Worm (Caenorhabditis elegans) whole organism, L4 larva: ENCODE measurements around the gene lgc-48.

Source experiments
- Y48G9A.11 ChIP-seq: fragments of 200-800 bp; sonication (Bioruptor generic); IDR thresholded peaks from 2 replicates; pipeline ENCODE4 v1.3.6; 2022; ENCODE audit warnings: missing genetic modification reagents, missing genetic modification characterization, missing compliant biosample characterization
- Y5F2A.4 ChIP-seq: fragments of 200-800 bp; sonication (Bioruptor generic); optimal IDR thresholded peaks from 2 replicates; lab custom pipeline; 2018; ENCODE audit warnings: mild to moderate bottlenecking, missing genetic modification characterization, missing compliant biosample characterization
- ZK337.2 ChIP-seq: fragments of 200-800 bp; sonication (Bioruptor generic); IDR thresholded peaks from 2 replicates; pipeline ENCODE4 v1.3.6; 2022; ENCODE audit warnings: missing genetic modification reagents, missing genetic modification characterization, missing compliant biosample characterization
- aha-1 ChIP-seq: fragments of 150-350 bp; peaks from one replicate; lab custom pipeline; 2014; ENCODE audit warnings: missing biosample characterization, missing genetic modification characterization
- ama-1 ChIP-seq: fragments of 150-350 bp; optimal IDR thresholded peaks from 2 replicates; lab custom pipeline; 2014; ENCODE audit warnings: inconsistent platforms, mixed read lengths
- arid-1 ChIP-seq: fragments of 200-800 bp; sonication (Bioruptor generic); conservative IDR thresholded peaks from 2 replicates; pipeline ENCODE4 v1.3.6; 2022; ENCODE audit warnings: missing genetic modification reagents, missing genetic modification characterization, missing compliant biosample characterization
- attf-4 ChIP-seq: sonication (generic microtip); optimal IDR thresholded peaks from 3 replicates; lab custom pipeline; 2017; ENCODE audit warnings: missing biosample characterization, missing genetic modification characterization
- ceh-20 ChIP-seq: fragments of 200-800 bp; sonication (Bioruptor generic); IDR thresholded peaks from 2 replicates; pipeline ENCODE4 v1.3.6; 2022; ENCODE audit warnings: missing genetic modification reagents, missing genetic modification characterization, missing compliant biosample characterization
- ceh-28 ChIP-seq: fragments of 150-350 bp; optimal IDR thresholded peaks from 2 replicates; lab custom pipeline; 2014; ENCODE audit warnings: missing biosample characterization, missing genetic modification reagents, missing genetic modification characterization
- ceh-44 ChIP-seq: fragments of 200-800 bp; sonication (Bioruptor generic); IDR thresholded peaks from 2 replicates; pipeline ENCODE4 v1.3.6; 2022; ENCODE audit warnings: missing genetic modification reagents, missing genetic modification characterization, missing compliant biosample characterization
- ceh-82 ChIP-seq: sonication (generic microtip); optimal IDR thresholded peaks from 2 replicates; lab custom pipeline; 2017; ENCODE audit warnings: missing biosample characterization, missing genetic modification characterization
- daf-8 ChIP-seq: fragments of 200-800 bp; sonication (Bioruptor generic); IDR thresholded peaks from 2 replicates; pipeline ENCODE4 v1.3.6; 2022; ENCODE audit warnings: missing genetic modification characterization, missing compliant biosample characterization
- dmd-6 ChIP-seq: fragments of 200-800 bp; sonication (Bioruptor generic); IDR thresholded peaks from 2 replicates; pipeline ENCODE4 v1.3.6; 2022; ENCODE audit warnings: missing genetic modification reagents, missing genetic modification characterization, missing compliant biosample characterization
- dve-1 ChIP-seq: sonication (generic microtip); optimal IDR thresholded peaks from 2 replicates; lab custom pipeline; 2017; ENCODE audit warnings: antibody characterized with exemption, mild to moderate bottlenecking, missing genetic modification characterization, missing compliant biosample characterization; ENCODE audit not compliant: insufficient read depth
- egl-43 ChIP-seq: fragments of 200-800 bp; sonication (Bioruptor generic); IDR thresholded peaks from 2 replicates; pipeline ENCODE4 v1.3.6; 2022; ENCODE audit warnings: missing genetic modification reagents, missing genetic modification characterization, missing compliant biosample characterization
- fkh-10 ChIP-seq: fragments of 150-350 bp; optimal IDR thresholded peaks from 2 replicates; lab custom pipeline; 2014; ENCODE audit warnings: missing biosample characterization, missing genetic modification reagents, missing genetic modification characterization
- gei-8 ChIP-seq: fragments of 200-800 bp; sonication (Bioruptor generic); optimal IDR thresholded peaks from 2 replicates; lab custom pipeline; 2018; ENCODE audit warnings: mild to moderate bottlenecking, missing genetic modification characterization, missing compliant biosample characterization
- lin-13 ChIP-seq: fragments of 150-350 bp; optimal IDR thresholded peaks from 2 replicates; lab custom pipeline; 2014; ENCODE audit warnings: missing biosample characterization, missing genetic modification reagents, missing genetic modification characterization
- lin-29 ChIP-seq: fragments of 200-800 bp; sonication (Bioruptor generic); IDR thresholded peaks from 2 replicates; pipeline ENCODE4 v1.3.6; 2022; ENCODE audit warnings: missing genetic modification reagents, missing genetic modification characterization, missing compliant biosample characterization
- lsy-2 ChIP-seq, 2 experiments: fragments of 150-350 bp in 1 of 2; sonication (generic microtip) in 1 of 2; optimal IDR thresholded peaks; 2 replicates each; lab custom pipeline; 2014 to 2017; ENCODE audit warnings: missing biosample characterization in 2 of 2, missing genetic modification characterization in 2 of 2
- madf-5 ChIP-seq, 2 experiments: fragments of 200-800 bp; sonication (Bioruptor generic); IDR thresholded peaks; 2 replicates each; pipeline ENCODE4 v1.3.6; 2022; ENCODE audit warnings: missing compliant biosample characterization in 2 of 2, missing genetic modification characterization in 2 of 2
- madf-9 ChIP-seq: fragments of 200-800 bp; sonication (Bioruptor generic); conservative IDR thresholded peaks from 2 replicates; pipeline ENCODE4 v1.3.6; 2022; ENCODE audit warnings: missing genetic modification reagents, missing genetic modification characterization, missing compliant biosample characterization
- mxl-2 ChIP-seq: fragments of 200-800 bp; sonication (Bioruptor generic); conservative IDR thresholded peaks from 2 replicates; pipeline ENCODE4 v1.3.6; 2022; ENCODE audit warnings: missing genetic modification reagents, missing genetic modification characterization, missing compliant biosample characterization
- nhr-10 ChIP-seq: fragments of 150-350 bp; optimal IDR thresholded peaks from 2 replicates; lab custom pipeline; 2014; ENCODE audit warnings: missing biosample characterization, missing genetic modification characterization
- nhr-111 ChIP-seq: fragments of 200-800 bp; sonication (Bioruptor generic); optimal IDR thresholded peaks from 2 replicates; lab custom pipeline; 2018; ENCODE audit warnings: mild to moderate bottlenecking, missing genetic modification characterization, missing compliant biosample characterization
- nhr-25 ChIP-seq: sonication (generic microtip); optimal IDR thresholded peaks from 2 replicates; lab custom pipeline; 2017; ENCODE audit warnings: missing genetic modification characterization, mild to moderate bottlenecking, missing compliant biosample characterization, antibody characterized with exemption, moderate library complexity, borderline replicate concordance; ENCODE audit not compliant: insufficient read depth
- nhr-28 ChIP-seq: fragments of 150-350 bp; optimal IDR thresholded peaks from 2 replicates; lab custom pipeline; 2014; ENCODE audit warnings: missing biosample characterization, missing genetic modification characterization
- nhr-42 ChIP-seq: fragments of 200-800 bp; sonication (Bioruptor generic); IDR thresholded peaks from 2 replicates; pipeline ENCODE4 v1.3.6; 2022; ENCODE audit warnings: missing genetic modification characterization, missing compliant biosample characterization
- nhr-6 ChIP-seq: fragments of 150-350 bp; optimal IDR thresholded peaks from 2 replicates; lab custom pipeline; 2014; ENCODE audit warnings: missing biosample characterization, missing genetic modification characterization
- nhr-77 ChIP-seq: fragments of 150-350 bp; optimal IDR thresholded peaks from 2 replicates; lab custom pipeline; 2014; ENCODE audit warnings: missing biosample characterization, missing genetic modification characterization
- php-3 ChIP-seq: fragments of 200-800 bp; sonication (Bioruptor generic); IDR thresholded peaks from 2 replicates; pipeline ENCODE4 v1.3.6; 2022; ENCODE audit warnings: missing genetic modification reagents, missing genetic modification characterization, missing compliant biosample characterization
- pqm-1 ChIP-seq: sonication (generic microtip); optimal IDR thresholded peaks from 2 replicates; lab custom pipeline; 2017; ENCODE audit warnings: missing biosample characterization, missing genetic modification characterization
- rbr-2 ChIP-seq: sonication (generic microtip); optimal IDR thresholded peaks from 2 replicates; lab custom pipeline; 2016; ENCODE audit warnings: missing genotype, missing genetic modification characterization, missing compliant biosample characterization
- spr-3 ChIP-seq: fragments of 200-800 bp; sonication (Bioruptor generic); optimal IDR thresholded peaks from 2 replicates; lab custom pipeline; 2018; ENCODE audit warnings: mild to moderate bottlenecking, missing genetic modification characterization, missing compliant biosample characterization
- tra-1 ChIP-seq: fragments of 200-800 bp; sonication (Bioruptor generic); IDR thresholded peaks from 2 replicates; pipeline ENCODE4 v1.3.6; 2022; ENCODE audit warnings: missing genetic modification reagents, missing genetic modification characterization, missing compliant biosample characterization
- unc-130 ChIP-seq: sonication (generic microtip); optimal IDR thresholded peaks from 2 replicates; lab custom pipeline; 2016; ENCODE audit warnings: missing genetic modification reagents, missing genetic modification characterization, missing compliant biosample characterization
- unc-62 ChIP-seq, 3 experiments: fragments of 150-350 bp in 1 of 3; sonication (generic microtip); optimal IDR thresholded peaks in 2 of 3; peaks in 1 of 3; 1 replicate in 1 of 3; 2 replicates in 2 of 3; lab custom pipeline; 2014 to 2017; ENCODE audit warnings: missing biosample characterization in 3 of 3, missing genetic modification characterization in 3 of 3, missing genetic modification reagents in 3 of 3, missing genotype in 1 of 3
- vab-7 ChIP-seq: fragments of 200-800 bp; sonication (Bioruptor generic); IDR thresholded peaks from 2 replicates; pipeline ENCODE4 v1.3.6; 2022; ENCODE audit warnings: missing genetic modification reagents, missing genetic modification characterization, missing compliant biosample characterization
- zag-1 ChIP-seq: fragments of 150-350 bp; optimal IDR thresholded peaks from 2 replicates; lab custom pipeline; 2014; ENCODE audit warnings: missing biosample characterization, missing genetic modification characterization
- zfp-2 ChIP-seq: sonication (generic microtip); optimal IDR thresholded peaks from 2 replicates; lab custom pipeline; 2016; ENCODE audit warnings: mild to moderate bottlenecking, missing genetic modification characterization, missing compliant biosample characterization
- zfp-3 ChIP-seq: fragments of 200-800 bp; sonication (Bioruptor generic); conservative IDR thresholded peaks from 2 replicates; pipeline ENCODE4 v1.3.6; 2022; ENCODE audit warnings: missing genetic modification reagents, missing genetic modification characterization, missing compliant biosample characterization
- ztf-7 ChIP-seq: fragments of 150-350 bp; optimal IDR thresholded peaks from 2 replicates; lab custom pipeline; 2014; ENCODE audit warnings: missing biosample characterization, missing genetic modification characterization

Gene lgc-48

ce11 chrV:13350302-13350701 lies 10.3 kb downstream of the lgc-48 start:
- TF ChIP-seq ama-1 (lab: Kevin White, UChicago) = no peak
- TF ChIP-seq nhr-111 (GFP tag; lab: Kevin White, UChicago) = no peak
- peak; percentile 11 for TF ChIP-seq fkh-10
- TF ChIP-seq nhr-77 (tag; lab: Kevin White, UChicago) = no peak
- no peak for TF ChIP-seq mxl-2 (GFP tag; lab: Robert Waterston, UW)
- no peak for TF ChIP-seq lin-13 (GFP tag; lab: Kevin White, UChicago)
- TF ChIP-seq zfp-2 (tag; lab: Kevin White, UChicago) = no peak

DNA sequence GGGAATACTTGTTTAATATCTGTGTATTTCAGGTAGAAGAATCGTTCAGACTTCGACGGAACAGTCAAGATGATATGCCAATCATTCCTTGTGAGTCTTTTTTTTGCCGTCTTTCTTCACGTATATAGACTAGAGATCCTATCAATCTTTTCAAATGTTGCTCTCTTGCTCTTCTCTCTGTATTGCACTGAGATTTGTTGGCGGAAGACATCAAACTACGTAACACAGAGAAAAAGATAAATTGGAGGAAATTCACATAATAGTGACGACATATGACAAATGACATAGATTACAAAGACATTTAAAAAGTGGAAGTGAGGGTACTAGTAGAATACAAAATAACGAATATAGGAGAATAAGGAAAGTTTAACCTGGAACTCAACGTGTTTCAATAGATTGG lies 11.7 kb downstream of the lgc-48 start:
- TF ChIP-seq lsy-2 (tag; optimal IDR thresholded peaks at IDR 0.05; lab: Kevin White, UChicago) (peak in 1 of 2 experiments; percentile 30), unc-62 (GFP tag; optimal IDR thresholded peaks at IDR 0.05 in 1 of 2; lab: Kevin White, UChicago) (peak in 1 of 2 experiments; percentile 99), unc-62 (tag; optimal IDR thresholded peaks at IDR 0.05; lab: Kevin White, UChicago) (no peak), ZK337.2 (GFP tag; lab: Robert Waterston, UW) (no peak), ceh-20 (GFP tag; lab: Robert Waterston, UW) (peak; percentile 71)

DNA sequence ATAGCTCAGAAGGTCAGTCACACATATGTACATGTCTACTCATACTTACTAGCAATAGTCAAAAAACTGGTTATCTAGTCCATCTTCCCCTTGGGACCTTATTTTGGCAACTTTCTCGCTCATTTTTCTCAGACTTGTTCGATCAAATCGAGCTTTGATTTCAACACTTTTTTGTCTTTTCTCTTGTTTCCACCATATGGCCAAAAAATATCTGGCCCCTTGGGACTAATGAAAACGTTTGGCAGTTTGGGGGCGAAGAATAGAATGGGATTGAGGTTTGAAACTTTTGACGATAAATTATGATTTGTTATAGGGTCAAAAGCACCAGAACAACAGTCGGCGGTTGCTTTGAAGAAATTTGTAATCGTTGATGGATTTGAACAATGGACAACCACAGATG lies 12.4 kb downstream of the lgc-48 start:
- TF ChIP-seq fkh-10 (no peak), gei-8 (no peak), madf-5 (GFP tag; IDR thresholded peaks at IDR 0.05; lab: Robert Waterston, UW) (no peak), arid-1 (no peak), lsy-2 (tag; optimal IDR thresholded peaks at IDR 0.05; lab: Kevin White, UChicago) (peak in 1 of 2 experiments; percentile 19), ceh-82 (no peak), unc-62 (GFP tag; optimal IDR thresholded peaks at IDR 0.05 in 1 of 2; lab: Kevin White, UChicago) (peak in 1 of 2 experiments; percentile 67), unc-62 (tag; optimal IDR thresholded peaks at IDR 0.05; lab: Kevin White, UChicago) (no peak)

ce11 chrV:13356210-13356609 lies 16.2 kb downstream of the lgc-48 start:
- TF ChIP-seq nhr-28 (tag; lab: Kevin White, UChicago) (no peak), unc-62 (GFP tag; optimal IDR thresholded peaks at IDR 0.05 in 1 of 2; lab: Kevin White, UChicago) (peak in 1 of 2 experiments; percentile 82), unc-62 (tag; optimal IDR thresholded peaks at IDR 0.05; lab: Kevin White, UChicago) (no peak)

ce11 chrV:13357652-13358281 lies 17.7 kb downstream of the lgc-48 start, which contains the start of gene F32H5.1:
Gene F32H5.1 (minus strand): TSS chrV:13358037.
- TF ChIP-seq zfp-3 (no peak), vab-7 (GFP tag; lab: Robert Waterston, UW) (no peak), attf-4 (tag; lab: Kevin White, UChicago) (no peak), spr-3 (GFP tag; lab: Kevin White, UChicago) (no peak), Y48G9A.11 (GFP tag; lab: Robert Waterston, UW) (no peak), nhr-10 (tag; lab: Kevin White, UChicago) (no peak), zag-1 (tag; lab: Kevin White, UChicago) (no peak), dmd-6 (GFP tag; lab: Robert Waterston, UW) (peak; percentile 67), ceh-44 (GFP tag; lab: Robert Waterston, UW) (no peak), ceh-28 (tag; lab: Kevin White, UChicago) (no peak), Y5F2A.4 (no peak), ztf-7 (tag; lab: Kevin White, UChicago) (peak; percentile 81), pqm-1 (tag; lab: Kevin White, UChicago) (peak; percentile 88), ceh-82 (no peak), nhr-42 (GFP tag; lab: Robert Waterston, UW) (no peak), lin-29 (GFP tag; lab: Robert Waterston, UW) (no peak), php-3 (GFP tag; lab: Robert Waterston, UW) (no peak), dve-1 (tag; lab: Kevin White, UChicago) (peak; percentile 31), madf-9 (no peak), aha-1 (peak; percentile 18), lsy-2 (tag; optimal IDR thresholded peaks at IDR 0.05; lab: Kevin White, UChicago) (peak in 1 of 2 experiments; percentile 11), daf-8 (GFP tag; lab: Robert Waterston, UW) (no peak), unc-130 (no peak), nhr-6 (no peak), tra-1 (GFP tag; lab: Robert Waterston, UW) (no peak), egl-43 (GFP tag; lab: Robert Waterston, UW) (no peak), rbr-2 (tag; lab: Kevin White, UChicago) (no peak), nhr-25 (tag; lab: Kevin White, UChicago) (no peak)
